Fruit fly (Drosophila melanogaster): ENCODE measurements around the gene CG11529.

- TF ChIP-seq CoRest (tag; optimal IDR thresholded peaks at IDR 0.05) (no peak), sim (GFP tag; IDR thresholded peaks at IDR 0.05) (no peak), CTCF (GFP tag; optimal IDR thresholded peaks at IDR 0.05) (no peak), CG10654 (GFP tag; optimal IDR thresholded peaks at IDR 0.05) (no peak), bigmax (GFP tag; optimal IDR thresholded peaks at IDR 0.05) (no peak)
These were observed 34.5 kb upstream of the CG11529 start for dm6 chr3L:12163082-12163481.

Data from whole organism, embryonic.